Fruit fly (Drosophila melanogaster) whole organism, pupa: ENCODE measurements around the gene Girdin.

Experiments
- CG15710 ChIP-seq: fragments of 200-800 bp; sonication (Bioruptor generic); optimal IDR thresholded peaks from 2 replicates; lab custom pipeline; 2018; ENCODE audit warnings: missing biosample characterization, mild to moderate bottlenecking, missing genetic modification characterization, moderate library complexity
- CG4496 ChIP-seq: fragments of 200-800 bp; sonication (Bioruptor generic); IDR thresholded peaks from 3 replicates; pipeline ENCODE4 v1.3.6; 2022; ENCODE audit warnings: missing biosample characterization, missing genetic modification characterization

DNA sequence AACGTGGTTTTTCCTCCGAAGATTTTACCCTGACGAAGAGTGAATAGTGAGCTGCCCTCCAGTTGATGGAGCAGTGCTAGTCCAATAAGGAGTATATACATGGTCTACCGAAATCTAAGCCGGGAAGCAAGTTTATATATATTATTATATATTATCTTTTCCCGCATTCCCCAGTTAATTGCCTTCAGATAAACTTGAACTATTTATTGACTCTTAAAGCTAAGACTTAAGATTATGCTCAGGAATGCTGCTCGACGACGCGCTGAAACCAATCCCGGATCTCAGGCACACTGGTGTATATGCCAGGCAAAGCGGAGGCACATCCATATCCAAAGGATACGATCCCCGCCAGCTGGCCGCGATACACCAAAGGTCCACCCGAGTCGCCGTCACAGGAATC is 26.6 kb downstream of the Girdin start, which contains the start of gene CG32277:
- TF ChIP-seq CG15710 (tag; lab: Kevin White, UChicago), result no peak
- TF ChIP-seq CG4496, result no peak
